Worm (Caenorhabditis elegans): Measurements from ENCODE around the gene srsx-6.

DNA sequence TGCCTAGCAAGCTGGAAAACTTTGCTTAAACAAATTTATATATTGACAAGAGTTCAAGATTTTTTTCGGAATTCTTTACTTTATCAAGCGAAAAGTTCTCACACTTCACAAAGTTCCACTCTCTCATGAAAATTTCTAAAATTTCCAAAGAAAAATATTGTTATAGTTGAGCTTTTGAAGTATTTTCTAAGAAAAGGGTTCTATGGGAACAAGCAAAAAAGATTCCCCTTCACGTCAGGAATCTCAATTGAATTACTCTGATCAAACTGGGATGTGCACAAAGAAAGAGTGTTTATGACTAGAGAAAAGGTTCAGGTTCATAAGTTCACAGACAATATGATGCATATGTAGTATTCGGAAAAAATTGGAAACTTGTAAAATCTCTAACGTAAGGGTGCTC is 22.5 kb upstream of the srsx-6 start:
- no peak for TF ChIP-seq nfya-1 (tag; optimal IDR thresholded peaks at IDR 0.05)
- no peak for TF ChIP-seq syd-9 (tag; optimal IDR thresholded peaks at IDR 0.05)
- no peak for TF ChIP-seq fkh-10 (GFP tag; optimal IDR thresholded peaks at IDR 0.05)
- no peak for TF ChIP-seq pha-4 (tag; optimal IDR thresholded peaks at IDR 0.05)
- TF ChIP-seq eyg-1 (tag; optimal IDR thresholded peaks at IDR 0.05), result no peak
- TF ChIP-seq hlh-30 (tag; optimal IDR thresholded peaks at IDR 0.05; ENCODE audit: insufficient read depth), result no peak
- no peak for TF ChIP-seq pax-1 (tag; optimal IDR thresholded peaks at IDR 0.05)
- TF ChIP-seq ztf-16 (tag; optimal IDR thresholded peaks at IDR 0.05), result no peak
- TF ChIP-seq hlh-13 (GFP tag; optimal IDR thresholded peaks at IDR 0.05), result no peak
- no peak for TF ChIP-seq ceh-31 (tag; optimal IDR thresholded peaks at IDR 0.05)
- TF ChIP-seq ceh-22 (tag; optimal IDR thresholded peaks at IDR 0.05), result no peak
